Worm (Caenorhabditis elegans) whole organism, L1 larva: ENCODE data around the gene pho-14.

Source experiments
- C04F5.9 ChIP-seq: sonication (generic microtip); optimal IDR thresholded peaks from 2 replicates; lab custom pipeline; 2016; ENCODE audit warnings: missing genetic modification characterization, missing compliant biosample characterization
- aha-1 ChIP-seq: fragments of 150-350 bp; optimal IDR thresholded peaks from 2 replicates; lab custom pipeline; 2014; ENCODE audit warnings: missing biosample characterization, missing genetic modification characterization
- egl-27 ChIP-seq, 2 experiments: fragments of 150-350 bp in 1 of 2; sonication (generic microtip); optimal IDR thresholded peaks; 3 replicates each; lab custom pipeline; 2017 to 2018; ENCODE audit warnings: missing biosample characterization in 2 of 2, missing genetic modification characterization in 2 of 2, missing genetic modification reagents in 2 of 2
- jun-1 ChIP-seq: fragments of 150-350 bp; optimal IDR thresholded peaks from 2 replicates; lab custom pipeline; 2014; ENCODE audit warnings: missing biosample characterization, missing genetic modification reagents, missing genetic modification characterization
- lin-13 ChIP-seq: fragments of 150-350 bp; optimal IDR thresholded peaks from 2 replicates; lab custom pipeline; 2014; ENCODE audit warnings: missing biosample characterization, missing genetic modification reagents, missing genetic modification characterization
- mdl-1 ChIP-seq, 2 experiments: fragments of 150-350 bp; optimal IDR thresholded peaks; 2 replicates each; lab custom pipeline; 2014 to 2017; ENCODE audit warnings: missing biosample characterization in 2 of 2, missing genetic modification characterization in 2 of 2, inconsistent platforms in 1 of 2
- nhr-237 ChIP-seq: fragments of 150-350 bp; optimal IDR thresholded peaks from 2 replicates; lab custom pipeline; 2014; ENCODE audit warnings: missing biosample characterization, missing genetic modification characterization
- nhr-76 ChIP-seq: sonication (generic microtip); optimal IDR thresholded peaks from 2 replicates; lab custom pipeline; 2017; ENCODE audit warnings: missing biosample characterization, missing genetic modification characterization
- nhr-85 ChIP-seq: sonication (generic microtip); peaks from one replicate; lab custom pipeline; 2016; ENCODE audit warnings: missing genetic modification characterization, inconsistent platforms, missing compliant biosample characterization
- nhr-90 ChIP-seq: sonication (generic microtip); optimal IDR thresholded peaks from 2 replicates; lab custom pipeline; 2016; ENCODE audit warnings: mild to moderate bottlenecking, missing genetic modification characterization, missing compliant biosample characterization; ENCODE audit not compliant: poor library complexity
- tlp-1 ChIP-seq: fragments of 150-350 bp; optimal IDR thresholded peaks from 2 replicates; lab custom pipeline; 2014; ENCODE audit warnings: missing biosample characterization, missing genetic modification characterization
- ztf-4 ChIP-seq: fragments of 150-350 bp; optimal IDR thresholded peaks from 2 replicates; lab custom pipeline; 2014; ENCODE audit warnings: missing biosample characterization, missing genetic modification characterization

ce11 chrII:1143173-1143738, 42.6 kb upstream of the pho-14 start:
- TF ChIP-seq C04F5.9 (tag; lab: Kevin White, UChicago) (no peak), ztf-4 (tag; lab: Kevin White, UChicago) (no peak), nhr-85 (peak; percentile 35), nhr-76 (tag; lab: Kevin White, UChicago) (no peak), tlp-1 (tag; lab: Kevin White, UChicago) (no peak), lin-13 (GFP tag; lab: Kevin White, UChicago) (no peak), nhr-90 (tag; lab: Kevin White, UChicago) (peak; percentile 0), egl-27 (tag; optimal IDR thresholded peaks at IDR 0.05; lab: Kevin White, UChicago) (no peak), mdl-1 (tag; optimal IDR thresholded peaks at IDR 0.05; lab: Kevin White, UChicago) (no peak), nhr-237 (tag; lab: Kevin White, UChicago) (no peak), jun-1 (tag; lab: Kevin White, UChicago) (no peak), aha-1 (no peak)
